Worm (Caenorhabditis elegans): ENCODE measurements around the gene T13C2.2.
A peak's percentile ranks its signal among the peaks of the same experiment; 100 is the strongest.

- TF ChIP-seq dao-5 (tag; optimal IDR thresholded peaks at IDR 0.05) (no peak), him-1 (tag; optimal IDR thresholded peaks at IDR 0.05) (peak; percentile 5)
These were observed 30.4 kb downstream of the T13C2.2 start for ce11 chrII:6822347-6822746.

All from whole organism, L4/young adult.